Worm (Caenorhabditis elegans): Measurements from ENCODE around the gene R07E3.4.

- TF ChIP-seq rpc-1 (optimal IDR thresholded peaks at IDR 0.05), result no peak
- TF ChIP-seq rpc-1 (tag; optimal IDR thresholded peaks at IDR 0.05), result no peak
- no peak for TF ChIP-seq mxl-1 (tag; optimal IDR thresholded peaks at IDR 0.05)
- no peak for TF ChIP-seq lin-54 (GFP tag; optimal IDR thresholded peaks at IDR 0.05)
- no peak for TF ChIP-seq sea-2 (GFP tag; IDR thresholded peaks at IDR 0.05)
- no peak for TF ChIP-seq unc-62 (GFP tag; optimal IDR thresholded peaks at IDR 0.05)
- TF ChIP-seq ztf-25 (GFP tag; IDR thresholded peaks at IDR 0.05), result no peak
- no peak for TF ChIP-seq tbx-9 (tag; optimal IDR thresholded peaks at IDR 0.05; ENCODE audit: borderline replicate concordance)
- TF ChIP-seq unc-130 (GFP tag; optimal IDR thresholded peaks at IDR 0.05), result no peak
- TF ChIP-seq hlh-12 (tag; optimal IDR thresholded peaks at IDR 0.05), result no peak
- no peak for TF ChIP-seq efl-1 (GFP tag; optimal IDR thresholded peaks at IDR 0.05)
These were observed 39.4 kb upstream of the R07E3.4 start, which contains the start of gene Y49A10A.2 for ce11 chrX:10372556-10372955.

Measured in whole organism, young adult.